Fruit fly (Drosophila melanogaster): ENCODE results near the gene CG5112.

The CG5112 gene

DNA sequence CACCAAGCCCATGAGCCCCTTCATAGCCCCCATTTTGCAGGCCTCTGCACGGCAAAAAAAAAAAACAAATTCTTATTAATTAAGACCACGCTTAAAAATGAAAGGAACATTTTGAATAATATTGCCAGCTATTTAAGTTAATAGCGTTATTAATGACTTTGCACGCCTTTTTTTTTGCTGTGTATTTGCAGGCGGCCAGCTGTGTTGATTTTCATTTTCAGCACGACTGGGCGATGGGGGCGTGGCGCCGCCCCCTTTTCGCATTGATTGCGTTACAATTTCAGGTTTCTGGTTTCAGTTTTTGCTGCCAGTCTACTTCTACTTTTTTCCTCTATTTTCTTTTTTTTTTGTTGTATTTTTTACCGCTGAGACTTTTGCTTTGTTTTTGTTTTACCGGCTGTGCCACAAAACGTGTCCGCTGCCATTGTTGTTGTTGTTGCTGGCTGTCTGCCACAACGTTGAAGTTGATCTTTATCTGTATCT is 40.7 kb downstream of the CG5112 start (continued):
- TF ChIP-seq bigmax (GFP tag; optimal IDR thresholded peaks at IDR 0.05) (no peak), Doc3 (GFP tag; IDR thresholded peaks at IDR 0.05; ENCODE audit: partially characterized antibody) (no peak), chm (GFP tag; IDR thresholded peaks at IDR 0.05) (no peak; the same call in 1 of the 2 replicates), ssp (GFP tag; IDR thresholded peaks at IDR 0.05) (peak; percentile 49), CG32772 (GFP tag; IDR thresholded peaks at IDR 0.05) (peak; percentile 42; the same call in 1 of the 2 replicates), Scr (GFP tag; IDR thresholded peaks at IDR 0.05; ENCODE audit: partially characterized antibody) (no peak), sisA (GFP tag; IDR thresholded peaks at IDR 0.05) (no peak; the same call in 1 of the 2 replicates), chinmo (GFP tag; IDR thresholded peaks at IDR 0.05; ENCODE audit: partially characterized antibody) (no peak), ro (GFP tag; IDR thresholded peaks at IDR 0.05) (no peak), CG34376 (GFP tag; optimal IDR thresholded peaks at IDR 0.05) (no peak), danr (GFP tag; IDR thresholded peaks at IDR 0.05) (0 out of 2 replicates have a peak, but pooled peaks have one; percentile 7), maf-S (GFP tag; optimal IDR thresholded peaks at IDR 0.05) (no peak), Gug (GFP tag; IDR thresholded peaks at IDR 0.05) (peak; percentile 42; the same call in 3 of the 4 replicates), CG1602 (GFP tag; optimal IDR thresholded peaks at IDR 0.05) (no peak), Dek (tag; optimal IDR thresholded peaks at IDR 0.05) (no peak), corto (GFP tag; optimal IDR thresholded peaks at IDR 0.05) (peak; percentile 20), ham (GFP tag; IDR thresholded peaks at IDR 0.05) (no peak), NC2β (GFP tag; optimal IDR thresholded peaks at IDR 0.05) (no peak), CG7556 (GFP tag; optimal IDR thresholded peaks at IDR 0.05) (no peak), dysf (GFP tag; IDR thresholded peaks at IDR 0.05) (peak; percentile 71), Meics (GFP tag; optimal IDR thresholded peaks at IDR 0.05) (peak; percentile 10), Opbp (GFP tag; IDR thresholded peaks at IDR 0.05; ENCODE audit: partially characterized antibody) (no peak), Doc2 (GFP tag; IDR thresholded peaks at IDR 0.05) (no peak), wek (GFP tag; optimal IDR thresholded peaks at IDR 0.05) (no peak), grau (tag; optimal IDR thresholded peaks at IDR 0.05) (no peak), CG7271 (tag; optimal IDR thresholded peaks at IDR 0.05) (no peak), wor (GFP tag; IDR thresholded peaks at IDR 0.05) (no peak), MTF-1 (GFP tag; optimal IDR thresholded peaks at IDR 0.05; ENCODE audit: borderline replicate concordance) (no peak), CG4617 (GFP tag; optimal IDR thresholded peaks at IDR 0.05; ENCODE audit: borderline replicate concordance) (no peak), Rx (GFP tag; IDR thresholded peaks at IDR 0.05) (peak; percentile 47; the same call in 1 of the 2 replicates), CG14441 (GFP tag; IDR thresholded peaks at IDR 0.05) (peak; percentile 62), Hmx (GFP tag; optimal IDR thresholded peaks at IDR 0.05) (no peak), CG11247 (GFP tag; IDR thresholded peaks at IDR 0.05) (no peak; the same call in 1 of the 2 replicates), sug (tag; optimal IDR thresholded peaks at IDR 0.05) (no peak), cwo (GFP tag; optimal IDR thresholded peaks at IDR 0.05) (peak; percentile 15), CG16815 (GFP tag; optimal IDR thresholded peaks at IDR 0.05) (no peak), en (GFP tag; optimal IDR thresholded peaks at IDR 0.05) (no peak), Ada2b (GFP tag; IDR thresholded peaks at IDR 0.05) (peak; percentile 67), Deaf1 (tag; optimal IDR thresholded peaks at IDR 0.05) (no peak), Six4 (GFP tag; optimal IDR thresholded peaks at IDR 0.05) (no peak), gsb-n (tag; optimal IDR thresholded peaks at IDR 0.05) (no peak), CG8281 (tag; optimal IDR thresholded peaks at IDR 0.05) (no peak), CG18619 (GFP tag; optimal IDR thresholded peaks at IDR 0.05) (no peak), CG11723 (GFP tag; optimal IDR thresholded peaks at IDR 0.05) (peak; percentile 22), fd64A (GFP tag; optimal IDR thresholded peaks at IDR 0.05) (no peak), CG17568 (GFP tag; optimal IDR thresholded peaks at IDR 0.05) (no peak), CG14667 (GFP tag; IDR thresholded peaks at IDR 0.05) (no peak), pho (GFP tag; optimal IDR thresholded peaks at IDR 0.05) (no peak), Sox102F (GFP tag; optimal IDR thresholded peaks at IDR 0.05) (peak; percentile 47), Mrtf (GFP tag; IDR thresholded peaks at IDR 0.05) (0 out of 3 replicates have a peak, but pooled peaks have one; percentile 44), CG9876 (GFP tag; optimal IDR thresholded peaks at IDR 0.05) (no peak)
